Fruit fly (Drosophila melanogaster) whole organism, embryonic: ENCODE results near the gene retinin.

Source experiments
- Abd-B ChIP-seq: fragments of 200-800 bp; sonication (Bioruptor generic); optimal IDR thresholded peaks from 2 replicates; lab custom pipeline; 2018; ENCODE audit warnings: missing biosample characterization, mild to moderate bottlenecking, missing genetic modification characterization, moderate library complexity
- Atf3 ChIP-seq: fragments of 200-800 bp; sonication (Bioruptor generic); optimal IDR thresholded peaks from 3 replicates; lab custom pipeline; 2016; ENCODE audit warnings: missing biosample characterization, missing genetic modification characterization
- CG11695 ChIP-seq: fragments of 200-800 bp; sonication (Bioruptor generic); IDR thresholded peaks from 3 replicates; pipeline ENCODE4 v1.3.6; 2022; ENCODE audit warnings: missing biosample characterization, missing genetic modification characterization
- CG12219 ChIP-seq: fragments of 200-800 bp; sonication (Bioruptor generic); optimal IDR thresholded peaks from 3 replicates; lab custom pipeline; 2018; ENCODE audit warnings: missing biosample characterization, mild to moderate bottlenecking, missing genetic modification characterization
- CG13123 ChIP-seq: fragments of 200-800 bp; sonication (Bioruptor generic); optimal IDR thresholded peaks from 2 replicates; lab custom pipeline; 2016; ENCODE audit warnings: missing biosample characterization, missing genetic modification characterization
- CG13287 ChIP-seq: fragments of 200-800 bp; sonication (Bioruptor generic); IDR thresholded peaks from 2 replicates; pipeline ENCODE4 v1.3.6; 2022; ENCODE audit warnings: missing biosample characterization, missing genetic modification characterization; ENCODE audit not compliant: partially characterized antibody
- CG13775 ChIP-seq: fragments of 200-800 bp; sonication (Bioruptor generic); optimal IDR thresholded peaks from 3 replicates; lab custom pipeline; 2017; ENCODE audit warnings: missing biosample characterization, mild to moderate bottlenecking, missing genetic modification characterization
- CG14860 ChIP-seq: fragments of 200-800 bp; sonication (Bioruptor generic); IDR thresholded peaks from 3 replicates; pipeline ENCODE4 v1.3.6; 2022; ENCODE audit warnings: missing biosample characterization, missing genetic modification characterization; ENCODE audit not compliant: partially characterized antibody
- CG15073 ChIP-seq: fragments of 200-800 bp; sonication (Bioruptor generic); optimal IDR thresholded peaks from 2 replicates; lab custom pipeline; 2016; ENCODE audit warnings: missing biosample characterization, missing genetic modification characterization
- CG15269 ChIP-seq: fragments of 200-800 bp; sonication (Bioruptor generic); optimal IDR thresholded peaks from 2 replicates; lab custom pipeline; 2018; ENCODE audit warnings: missing biosample characterization, mild to moderate bottlenecking, missing genetic modification characterization, moderate library complexity
- CG15514 ChIP-seq: fragments of 200-800 bp; sonication (Bioruptor generic); optimal IDR thresholded peaks from 3 replicates; lab custom pipeline; 2017; ENCODE audit warnings: missing biosample characterization, missing genetic modification characterization, mild to moderate bottlenecking, moderate library complexity, missing genetic modification reagents
- CG17912 ChIP-seq: fragments of 200-800 bp; sonication (Bioruptor generic); optimal IDR thresholded peaks from 2 replicates; lab custom pipeline; 2018; ENCODE audit warnings: missing biosample characterization, mild to moderate bottlenecking, missing genetic modification characterization
- CG18619 ChIP-seq: fragments of 200-800 bp; sonication (Bioruptor generic); optimal IDR thresholded peaks from 3 replicates; lab custom pipeline; 2017; ENCODE audit warnings: missing biosample characterization, mild to moderate bottlenecking, missing genetic modification characterization
- CG30431 ChIP-seq: fragments of 200-800 bp; sonication (Bioruptor generic); optimal IDR thresholded peaks from 2 replicates; lab custom pipeline; 2017; ENCODE audit warnings: missing biosample characterization, missing genetic modification characterization
- CG43689 ChIP-seq: fragments of 200-800 bp; sonication (Bioruptor generic); IDR thresholded peaks from 2 replicates; pipeline ENCODE4 v1.3.6; 2022; ENCODE audit warnings: missing biosample characterization, missing genetic modification characterization
- CG7987 ChIP-seq: fragments of 200-800 bp; sonication (Bioruptor generic); optimal IDR thresholded peaks from 2 replicates; lab custom pipeline; 2018; ENCODE audit warnings: missing biosample characterization, mild to moderate bottlenecking, missing genetic modification characterization, moderate library complexity
- Chrac-16 ChIP-seq: fragments of 200-800 bp; sonication (Bioruptor generic); optimal IDR thresholded peaks from 3 replicates; lab custom pipeline; 2016; ENCODE audit warnings: missing biosample characterization, missing genetic modification characterization
- Dref ChIP-seq: fragments of 200-800 bp; sonication (Bioruptor generic); IDR thresholded peaks from 2 replicates; pipeline ENCODE4 v1.3.6; 2022; ENCODE audit warnings: missing biosample characterization, missing genetic modification characterization
- Eip74EF ChIP-seq, 2 experiments: fragments of 200-800 bp in 1 of 2; fragments of >200 bp in 1 of 2; sonication (Bioruptor generic) in 1 of 2; optimal IDR thresholded peaks; 2 replicates each; lab custom pipeline; 2017 to 2019; ENCODE audit warnings: missing biosample characterization in 2 of 2, missing genetic modification characterization in 2 of 2, mild to moderate bottlenecking in 1 of 2, moderate library complexity in 1 of 2
- Gug ChIP-seq: fragments of 200-800 bp; sonication (Bioruptor generic); IDR thresholded peaks from 4 replicates; pipeline ENCODE4 v1.3.6; 2022; ENCODE audit warnings: missing biosample characterization, missing genetic modification characterization
- Hey ChIP-seq: fragments of 200-800 bp; sonication (Bioruptor generic); optimal IDR thresholded peaks from 3 replicates; lab custom pipeline; 2018; ENCODE audit warnings: missing biosample characterization, mild to moderate bottlenecking, missing genetic modification characterization
- HmgD ChIP-seq: fragments of 200-800 bp; sonication (Bioruptor generic); optimal IDR thresholded peaks from 3 replicates; lab custom pipeline; 2016; ENCODE audit warnings: missing biosample characterization, missing genetic modification characterization
- Hsf ChIP-seq: fragments of 200-800 bp; sonication (Bioruptor generic); optimal IDR thresholded peaks from 3 replicates; lab custom pipeline; 2016; ENCODE audit warnings: missing biosample characterization, missing genetic modification characterization
- Jarid2 ChIP-seq: fragments of 200-800 bp; sonication (Bioruptor generic); optimal IDR thresholded peaks from 3 replicates; lab custom pipeline; 2017; ENCODE audit warnings: mild to moderate bottlenecking, missing biosample characterization, missing genetic modification reagents, missing genetic modification characterization
- Kr ChIP-seq: fragments of 200-800 bp; sonication (Bioruptor generic); optimal IDR thresholded peaks from 2 replicates; lab custom pipeline; 2017; ENCODE audit warnings: missing biosample characterization, mild to moderate bottlenecking, missing genetic modification characterization
- Lpt ChIP-seq: fragments of >200 bp; optimal IDR thresholded peaks from 2 replicates; lab custom pipeline; 2018; ENCODE audit warnings: missing biosample characterization, missing genetic modification characterization
- NFAT ChIP-seq: fragments of 200-800 bp; sonication (Bioruptor generic); IDR thresholded peaks from 2 replicates; pipeline ENCODE4 v1.3.6; 2022; ENCODE audit warnings: missing biosample characterization, missing genetic modification characterization
- Sry-δ ChIP-seq: fragments of 200-800 bp; sonication (Bioruptor generic); optimal IDR thresholded peaks from 2 replicates; lab custom pipeline; 2016; ENCODE audit warnings: missing biosample characterization, missing genetic modification characterization
- Stat92E ChIP-seq, 3 experiments: fragments of >200 bp in 2 of 3; fragments of 200-800 bp in 1 of 3; sonication (Bioruptor generic) in 1 of 3; optimal IDR thresholded peaks; 2 replicates each; lab custom pipeline; 2017 to 2019; ENCODE audit warnings: missing biosample characterization in 3 of 3, missing genetic modification characterization in 3 of 3, mild to moderate bottlenecking in 1 of 3, moderate library complexity in 1 of 3
- Usf ChIP-seq: fragments of 200-800 bp; sonication (Bioruptor generic); optimal IDR thresholded peaks from 2 replicates; lab custom pipeline; 2017; ENCODE audit warnings: missing genotype, missing biosample characterization, missing genetic modification characterization
- br ChIP-seq: fragments of >200 bp; optimal IDR thresholded peaks from 2 replicates; lab custom pipeline; 2017
- dmrt99B ChIP-seq: fragments of 200-800 bp; sonication (Bioruptor generic); optimal IDR thresholded peaks from 2 replicates; lab custom pipeline; 2018; ENCODE audit warnings: missing biosample characterization, mild to moderate bottlenecking, missing genetic modification characterization, moderate library complexity
- gsb ChIP-seq: fragments of 200-800 bp; sonication (Bioruptor generic); IDR thresholded peaks from 2 replicates; pipeline ENCODE4 v1.3.6; 2022; ENCODE audit warnings: missing biosample characterization, missing genetic modification characterization
- gsb-n ChIP-seq: fragments of 200-800 bp; sonication (Bioruptor generic); optimal IDR thresholded peaks from 3 replicates; lab custom pipeline; 2018; ENCODE audit warnings: missing biosample characterization, mild to moderate bottlenecking, missing genetic modification characterization
- jigr1 ChIP-seq: fragments of 200-800 bp; sonication (Bioruptor generic); IDR thresholded peaks from 3 replicates; pipeline ENCODE4 v1.3.6; 2022; ENCODE audit warnings: missing biosample characterization, missing genetic modification characterization
- kay ChIP-seq: fragments of 200-800 bp; sonication (Bioruptor generic); optimal IDR thresholded peaks from 2 replicates; lab custom pipeline; 2016; ENCODE audit warnings: missing biosample characterization, missing genetic modification characterization
- ken ChIP-seq: fragments of 200-800 bp; sonication (Bioruptor generic); IDR thresholded peaks from 3 replicates; pipeline ENCODE4 v1.3.6; 2022; ENCODE audit warnings: missing biosample characterization, missing genetic modification characterization
- maf-S ChIP-seq: fragments of 200-800 bp; sonication (Bioruptor generic); optimal IDR thresholded peaks from 2 replicates; lab custom pipeline; 2016; ENCODE audit warnings: missing biosample characterization, missing genetic modification characterization
- nom ChIP-seq: fragments of 200-800 bp; sonication (Bioruptor generic); optimal IDR thresholded peaks from 2 replicates; lab custom pipeline; 2017; ENCODE audit warnings: missing biosample characterization, missing genetic modification characterization, mild to moderate bottlenecking, moderate library complexity, missing genetic modification reagents
- pita ChIP-seq: fragments of 200-800 bp; sonication (Bioruptor generic); optimal IDR thresholded peaks from 2 replicates; lab custom pipeline; 2017; ENCODE audit warnings: missing biosample characterization, mild to moderate bottlenecking, missing genetic modification characterization
- prd ChIP-seq, 3 experiments: fragments of >200 bp in 2 of 3; fragments of 200-800 bp in 1 of 3; sonication (Bioruptor generic) in 1 of 3; optimal IDR thresholded peaks in 2 of 3; IDR thresholded peaks in 1 of 3; 2 replicates in 2 of 3; 3 replicates in 1 of 3; pipeline versions ENCODE4 v1.3.6 to Lab custom; 2017 to 2022; ENCODE audit warnings: missing biosample characterization in 1 of 3, missing genetic modification characterization in 1 of 3
- sens-2 ChIP-seq: fragments of 200-800 bp; sonication (Bioruptor generic); IDR thresholded peaks from 2 replicates; pipeline ENCODE4 v1.3.6; 2022; ENCODE audit warnings: missing biosample characterization, missing genetic modification characterization
- slou ChIP-seq: fragments of 200-800 bp; sonication (Bioruptor generic); optimal IDR thresholded peaks from 3 replicates; lab custom pipeline; 2016; ENCODE audit warnings: missing biosample characterization, missing genetic modification characterization
- sug ChIP-seq: fragments of 200-800 bp; optimal IDR thresholded peaks from 2 replicates; lab custom pipeline; 2019; ENCODE audit warnings: missing biosample characterization, mild to moderate bottlenecking, missing genetic modification characterization, moderate library complexity
- tll ChIP-seq, 2 experiments: fragments of 200-800 bp in 1 of 2; fragments of >200 bp in 1 of 2; sonication (Bioruptor generic) in 1 of 2; optimal IDR thresholded peaks; 2 replicates each; lab custom pipeline; 2017 to 2019; ENCODE audit warnings: missing biosample characterization in 2 of 2, missing genetic modification characterization in 2 of 2, mild to moderate bottlenecking in 1 of 2, moderate library complexity in 1 of 2
- tna ChIP-seq: fragments of 200-800 bp; sonication (Bioruptor generic); IDR thresholded peaks from 2 replicates; pipeline ENCODE4 v1.3.6; 2022; ENCODE audit warnings: missing biosample characterization, missing genetic modification characterization; ENCODE audit not compliant: partially characterized antibody
- zfh1 ChIP-seq: fragments of 200-800 bp; sonication (Bioruptor generic); IDR thresholded peaks from 3 replicates; pipeline ENCODE4 v1.3.6; 2022; ENCODE audit warnings: missing biosample characterization, missing genetic modification characterization

retinin gene

DNA sequence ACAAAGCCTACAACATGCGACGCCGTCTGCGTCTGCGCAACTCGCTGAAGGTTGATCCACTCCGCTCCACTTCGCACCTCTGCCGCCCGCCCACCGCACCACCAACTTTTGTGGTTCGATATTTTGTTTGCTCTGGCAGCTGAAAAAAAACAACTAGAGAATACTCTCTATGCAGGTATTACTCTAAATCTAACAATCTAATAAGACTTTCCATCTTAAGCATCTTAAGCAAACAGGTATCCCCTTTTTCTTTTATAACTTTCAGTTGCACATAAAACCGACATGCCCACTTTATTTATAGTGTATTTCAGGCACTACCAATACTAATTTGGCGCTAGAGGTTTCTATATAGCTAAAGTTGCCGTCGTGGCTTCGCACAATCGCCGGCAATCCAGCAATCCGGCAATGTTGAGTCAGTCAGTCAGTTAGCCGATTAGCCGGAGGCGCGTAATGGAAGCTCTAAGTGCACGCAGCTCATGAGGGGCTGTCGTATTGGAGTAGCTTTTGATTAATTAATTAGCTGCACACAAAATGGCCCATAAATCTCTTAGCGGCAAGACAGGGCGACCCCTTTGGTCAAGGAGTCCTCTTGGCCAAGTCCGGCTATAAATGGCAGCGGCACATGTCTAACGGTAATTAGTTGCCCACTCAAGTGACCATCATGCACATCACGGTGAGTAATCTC, 3.4 kb upstream of the retinin start, which contains the start of gene CG13058 (continued):
- TF ChIP-seq kay (no peak), Jarid2 (GFP tag; lab: Kevin White, UChicago) (no peak), Dref (GFP tag; lab: Robert Waterston, UW) (no peak), Kr (no peak), CG15269 (tag; lab: Kevin White, UChicago) (peak; percentile 86), gsb-n (tag; lab: Kevin White, UChicago) (no peak), Chrac-16 (peak; percentile 40), Usf (GFP tag; lab: Kevin White, UChicago) (peak; percentile 12), CG11695 (GFP tag; lab: Robert Waterston, UW) (peak; percentile 67), pita (GFP tag; lab: Kevin White, UChicago) (no peak), CG30431 (GFP tag; lab: Kevin White, UChicago) (peak; percentile 27), gsb (GFP tag; lab: Robert Waterston, UW) (peak; percentile 52; the same call in 1 of the 2 replicates), Hey (no peak), CG12219 (GFP tag; lab: Kevin White, UChicago) (peak; percentile 74), prd (optimal IDR thresholded peaks at IDR 0.05; lab: Kevin White, UChicago) (no peak), prd (GFP tag; IDR thresholded peaks at IDR 0.05; lab: Robert Waterston, UW) (no peak; the same call in 2 of the 3 replicates), tna (GFP tag; lab: Robert Waterston, UW) (no peak), ken (GFP tag; lab: Robert Waterston, UW) (0 out of 3 replicates have a peak, but pooled peaks have one; percentile 36), Lpt (GFP tag; lab: Kevin White, UChicago) (no peak), Atf3 (peak; percentile 44), Sry-δ (peak; percentile 32), CG14860 (GFP tag; lab: Robert Waterston, UW) (no peak), br (no peak), NFAT (GFP tag; lab: Robert Waterston, UW) (no peak), maf-S (GFP tag; lab: Kevin White, UChicago) (peak; percentile 16), CG17912 (GFP tag; lab: Kevin White, UChicago) (no peak), CG13287 (no peak), Abd-B (peak; percentile 18), tll (GFP tag; optimal IDR thresholded peaks at IDR 0.05; lab: Kevin White, UChicago) (no peak), CG13775 (GFP tag; lab: Kevin White, UChicago) (peak; percentile 36), Stat92E (GFP tag; optimal IDR thresholded peaks at IDR 0.05; lab: Kevin White, UChicago) (no peak), nom (GFP tag; lab: Kevin White, UChicago) (no peak), CG18619 (GFP tag; lab: Kevin White, UChicago) (peak; percentile 61), Hsf (GFP tag; lab: Kevin White, UChicago) (peak; percentile 57), CG13123 (GFP tag; lab: Kevin White, UChicago) (no peak), CG43689 (peak; percentile 52; the same call in 1 of the 2 replicates)

dm6 chr3L:16329495-16329894, 2.2 kb upstream of the retinin start, which contains the start of gene CG33061:
Gene CG33061, plus strand, starts transcription at chr3L:16329795.
- TF ChIP-seq Gug (GFP tag; lab: Robert Waterston, UW) (no peak), slou (GFP tag; lab: Kevin White, UChicago) (no peak), dmrt99B (tag; lab: Kevin White, UChicago) (no peak), jigr1 (GFP tag; lab: Robert Waterston, UW) (no peak), sug (tag; lab: Kevin White, UChicago) (no peak), zfh1 (GFP tag; lab: Robert Waterston, UW) (no peak), Eip74EF (GFP tag; optimal IDR thresholded peaks at IDR 0.05; lab: Kevin White, UChicago) (no peak), Hsf (GFP tag; lab: Kevin White, UChicago) (no peak), sens-2 (GFP tag; lab: Robert Waterston, UW) (no peak), HmgD (GFP tag; lab: Kevin White, UChicago) (no peak), CG7987 (GFP tag; lab: Kevin White, UChicago) (no peak), CG15073 (GFP tag; lab: Kevin White, UChicago) (no peak), CG15514 (GFP tag; lab: Kevin White, UChicago) (no peak), CG43689 (no peak)
